Fruit fly (Drosophila melanogaster) whole organism, adult: ENCODE results near the gene CG11663.

Experiments used
- CG11617 ChIP-seq: fragments of 200-800 bp; sonication (Bioruptor generic); optimal IDR thresholded peaks from 2 replicates; lab custom pipeline; 2017; ENCODE audit warnings: mild to moderate bottlenecking, missing biosample characterization, missing genetic modification reagents, missing genetic modification characterization
- CG12768 ChIP-seq: fragments of 200-800 bp; sonication (Bioruptor generic); optimal IDR thresholded peaks from 2 replicates; lab custom pipeline; 2017; ENCODE audit warnings: missing biosample characterization, missing genetic modification characterization, mild to moderate bottlenecking, moderate library complexity, missing genetic modification reagents
- CG14711 ChIP-seq: fragments of 200-800 bp; sonication (Bioruptor generic); optimal IDR thresholded peaks from 2 replicates; lab custom pipeline; 2018; ENCODE audit warnings: missing biosample characterization, mild to moderate bottlenecking, missing genetic modification characterization, moderate library complexity
- CG1620 ChIP-seq: fragments of 200-800 bp; sonication (Bioruptor generic); optimal IDR thresholded peaks from 2 replicates; lab custom pipeline; 2016; ENCODE audit warnings: missing biosample characterization, missing genetic modification characterization
- CG33017 ChIP-seq: fragments of 200-800 bp; sonication (Bioruptor generic); optimal IDR thresholded peaks from 2 replicates; lab custom pipeline; 2018; ENCODE audit warnings: missing biosample characterization, mild to moderate bottlenecking, missing genetic modification characterization, moderate library complexity
- CG5204 ChIP-seq: fragments of 200-800 bp; sonication (Bioruptor generic); optimal IDR thresholded peaks from 2 replicates; lab custom pipeline; 2016; ENCODE audit warnings: missing biosample characterization, missing genetic modification characterization
- CG7045 ChIP-seq: fragments of 200-800 bp; sonication (Bioruptor generic); optimal IDR thresholded peaks from 2 replicates; lab custom pipeline; 2017; ENCODE audit warnings: missing biosample characterization, mild to moderate bottlenecking, missing genetic modification characterization
- CG7101 ChIP-seq: fragments of 200-800 bp; sonication (Bioruptor generic); optimal IDR thresholded peaks from 2 replicates; lab custom pipeline; 2018; ENCODE audit warnings: missing biosample characterization, mild to moderate bottlenecking, missing genetic modification characterization, moderate library complexity
- Clk ChIP-seq: fragments of 200-800 bp; sonication (Bioruptor generic); optimal IDR thresholded peaks from 2 replicates; lab custom pipeline; 2017; ENCODE audit warnings: missing biosample characterization, missing genetic modification characterization
- Crg-1 ChIP-seq: fragments of 200-800 bp; sonication (Bioruptor generic); optimal IDR thresholded peaks from 2 replicates; lab custom pipeline; 2016; ENCODE audit warnings: missing biosample characterization, missing genetic modification characterization
- Hr96 ChIP-seq: fragments of 200-800 bp; sonication (Bioruptor generic); optimal IDR thresholded peaks from 2 replicates; lab custom pipeline; 2016; ENCODE audit warnings: missing biosample characterization, missing genetic modification characterization
- Mnt ChIP-seq: fragments of 200-800 bp; sonication (Bioruptor generic); optimal IDR thresholded peaks from 2 replicates; lab custom pipeline; 2016; ENCODE audit warnings: missing biosample characterization, mild to moderate bottlenecking, missing genetic modification characterization
- bab1 ChIP-seq: fragments of 200-800 bp; sonication (Bioruptor generic); optimal IDR thresholded peaks from 3 replicates; lab custom pipeline; 2019; ENCODE audit warnings: missing biosample characterization, mild to moderate bottlenecking, missing genetic modification characterization, moderate library complexity
- cic ChIP-seq: fragments of 200-800 bp; sonication (Bioruptor generic); optimal IDR thresholded peaks from 2 replicates; lab custom pipeline; 2017; ENCODE audit warnings: missing biosample characterization, mild to moderate bottlenecking, missing genetic modification characterization, moderate library complexity
- cnc ChIP-seq, 2 experiments: fragments of >200 bp; optimal IDR thresholded peaks; 2 replicates each; lab custom pipeline; 2017
- kay ChIP-seq: fragments of 200-800 bp; sonication (Bioruptor generic); peaks from one replicate; lab custom pipeline; 2016; ENCODE audit warnings: missing biosample characterization, missing genetic modification characterization, borderline replicate concordance
- ovo ChIP-seq: fragments of 200-800 bp; sonication (Bioruptor generic); optimal IDR thresholded peaks from 2 replicates; lab custom pipeline; 2016; ENCODE audit warnings: missing biosample characterization, missing genetic modification characterization
- pad ChIP-seq: fragments of 200-800 bp; sonication (Bioruptor generic); optimal IDR thresholded peaks from 3 replicates; lab custom pipeline; 2017; ENCODE audit warnings: missing biosample characterization, missing genetic modification characterization, mild to moderate bottlenecking, moderate library complexity, missing genetic modification reagents
- tj ChIP-seq: fragments of 200-800 bp; sonication (Bioruptor generic); optimal IDR thresholded peaks from 3 replicates; lab custom pipeline; 2017; ENCODE audit warnings: missing biosample characterization, mild to moderate bottlenecking, missing genetic modification characterization, moderate library complexity
- toe ChIP-seq: fragments of 200-800 bp; sonication (Bioruptor generic); optimal IDR thresholded peaks from 2 replicates; lab custom pipeline; 2016; ENCODE audit warnings: missing biosample characterization, missing genetic modification characterization

CG11663 gene

dm6 chrX:894182-894581 is at the start of gene CG11663:
Gene CG11663 (plus strand): TSS chrX:894482.
- no peak for TF ChIP-seq CG1620 (GFP tag; lab: Kevin White, UChicago)
- TF ChIP-seq Clk (GFP tag; lab: Kevin White, UChicago) = no peak
- no peak for TF ChIP-seq cnc (optimal IDR thresholded peaks at IDR 0.05; lab: Kevin White, UChicago)
- no peak for TF ChIP-seq CG14711 (tag; lab: Kevin White, UChicago)
- TF ChIP-seq tj (GFP tag; lab: Kevin White, UChicago) = no peak
- no peak for TF ChIP-seq CG7101 (tag; lab: Kevin White, UChicago)
- TF ChIP-seq CG33017 (tag; lab: Kevin White, UChicago) = no peak
- no peak for TF ChIP-seq Hr96 (GFP tag; lab: Kevin White, UChicago)
- TF ChIP-seq toe (GFP tag; lab: Kevin White, UChicago) = no peak
- TF ChIP-seq CG12768 (GFP tag; lab: Kevin White, UChicago) = no peak
- TF ChIP-seq Crg-1 (GFP tag; lab: Kevin White, UChicago) = no peak
- no peak for TF ChIP-seq bab1 (GFP tag; lab: Kevin White, UChicago)

dm6 chrX:844523-844922 is 49.8 kb upstream of the CG11663 start, which contains the start of gene CG14635:
Gene CG14635 (plus strand): TSS chrX:844823.
- no peak for TF ChIP-seq CG11617 (GFP tag; lab: Kevin White, UChicago)
- no peak for TF ChIP-seq CG12768 (GFP tag; lab: Kevin White, UChicago)
- TF ChIP-seq CG7101 (tag; lab: Kevin White, UChicago) = no peak
- no peak for TF ChIP-seq CG7045
- TF ChIP-seq Crg-1 (GFP tag; lab: Kevin White, UChicago) = no peak
- TF ChIP-seq CG5204 (GFP tag; lab: Kevin White, UChicago) = no peak
- TF ChIP-seq tj (GFP tag; lab: Kevin White, UChicago) = no peak
- TF ChIP-seq CG1620 (GFP tag; lab: Kevin White, UChicago) = no peak
- no peak for TF ChIP-seq CG14711 (tag; lab: Kevin White, UChicago)
- no peak for TF ChIP-seq bab1 (GFP tag; lab: Kevin White, UChicago)
- no peak for TF ChIP-seq cnc (optimal IDR thresholded peaks at IDR 0.05; lab: Kevin White, UChicago)
- no peak for TF ChIP-seq CG33017 (tag; lab: Kevin White, UChicago)
- no peak for TF ChIP-seq Clk (GFP tag; lab: Kevin White, UChicago)
- TF ChIP-seq ovo (GFP tag; lab: Kevin White, UChicago) = no peak
- TF ChIP-seq pad = no peak
- TF ChIP-seq kay (GFP tag; lab: Kevin White, UChicago) = no peak

- TF ChIP-seq CG7045 (no peak), cic (GFP tag; lab: Kevin White, UChicago) (no peak), toe (GFP tag; lab: Kevin White, UChicago) (no peak), Mnt (GFP tag; lab: Kevin White, UChicago) (no peak), CG33017 (tag; lab: Kevin White, UChicago) (no peak), Clk (GFP tag; lab: Kevin White, UChicago) (no peak), cnc (optimal IDR thresholded peaks at IDR 0.05; lab: Kevin White, UChicago) (no peak), bab1 (GFP tag; lab: Kevin White, UChicago) (no peak), ovo (GFP tag; lab: Kevin White, UChicago) (no peak)
Observed at dm6 chrX:847057-847456, 47.2 kb upstream of the CG11663 start, which contains the start of gene CG3713. Gene CG3713 (minus strand): TSS chrX:847157.

- TF ChIP-seq CG33017 (tag; lab: Kevin White, UChicago) = no peak
- no peak for TF ChIP-seq CG11617 (GFP tag; lab: Kevin White, UChicago)
- TF ChIP-seq bab1 (GFP tag; lab: Kevin White, UChicago) = no peak
- no peak for TF ChIP-seq Hr96 (GFP tag; lab: Kevin White, UChicago)
- TF ChIP-seq CG5204 (GFP tag; lab: Kevin White, UChicago) = no peak
- TF ChIP-seq CG7045 = no peak
- no peak for TF ChIP-seq cic (GFP tag; lab: Kevin White, UChicago)
- no peak for TF ChIP-seq Mnt (GFP tag; lab: Kevin White, UChicago)
- TF ChIP-seq CG14711 (tag; lab: Kevin White, UChicago) = no peak
- no peak for TF ChIP-seq kay (GFP tag; lab: Kevin White, UChicago)
- TF ChIP-seq Clk (GFP tag; lab: Kevin White, UChicago) = no peak
- TF ChIP-seq CG7101 (tag; lab: Kevin White, UChicago) = no peak
- no peak for TF ChIP-seq CG12768 (GFP tag; lab: Kevin White, UChicago)
Observed at dm6 chrX:862308-862707, 32.0 kb upstream of the CG11663 start, which contains the start of gene CG14634. Gene CG14634 (plus strand): TSS chrX:862608.

- TF ChIP-seq CG5204 (GFP tag; lab: Kevin White, UChicago) = no peak
- TF ChIP-seq Crg-1 (GFP tag; lab: Kevin White, UChicago) = no peak
- TF ChIP-seq bab1 (GFP tag; lab: Kevin White, UChicago) = no peak
- TF ChIP-seq tj (GFP tag; lab: Kevin White, UChicago) = no peak
- no peak for TF ChIP-seq CG7045
- TF ChIP-seq CG12768 (GFP tag; lab: Kevin White, UChicago) = no peak
Observed at dm6 chrX:868441-868840, 25.8 kb upstream of the CG11663 start.

- TF ChIP-seq Mnt (GFP tag; lab: Kevin White, UChicago) (no peak), toe (GFP tag; lab: Kevin White, UChicago) (no peak), ovo (GFP tag; lab: Kevin White, UChicago) (no peak), cnc (optimal IDR thresholded peaks at IDR 0.05; lab: Kevin White, UChicago) (no peak), pad (no peak), CG5204 (GFP tag; lab: Kevin White, UChicago) (no peak), CG33017 (tag; lab: Kevin White, UChicago) (no peak), CG1620 (GFP tag; lab: Kevin White, UChicago) (no peak), kay (GFP tag; lab: Kevin White, UChicago) (no peak), CG7101 (tag; lab: Kevin White, UChicago) (no peak), Clk (GFP tag; lab: Kevin White, UChicago) (no peak), bab1 (GFP tag; lab: Kevin White, UChicago) (no peak)
Observed at dm6 chrX:873739-874138, 20.5 kb upstream of the CG11663 start.
